Worm (Caenorhabditis elegans): ENCODE data around the gene C07B5.8.
A peak's percentile ranks its signal among the peaks of the same experiment; 100 is the strongest.

C07B5.8 gene

DNA sequence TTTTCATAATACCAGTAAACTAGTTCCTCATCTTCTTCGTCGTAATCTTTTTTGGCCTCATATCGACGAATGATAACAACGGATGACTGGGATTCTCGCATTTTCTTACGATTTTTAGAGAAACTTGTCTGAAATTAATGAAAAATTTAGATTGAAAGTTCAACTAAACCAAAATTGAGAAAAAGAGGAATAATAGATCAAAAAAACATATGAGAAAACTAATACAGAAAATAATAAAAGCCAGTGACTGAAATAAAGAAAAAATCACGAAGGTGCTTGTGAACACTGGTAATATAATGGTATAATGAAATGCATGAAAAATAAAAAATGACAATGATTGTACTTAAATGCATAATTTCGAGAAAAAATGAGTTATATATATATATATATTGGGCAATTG is at the start of gene C07B5.8:
C07B5.8 (minus strand) TSS at position 101 of the 400 bp plus-strand sequence.
- TF ChIP-seq lin-39 (tag; optimal IDR thresholded peaks at IDR 0.05) (no peak), unc-62 (GFP tag; optimal IDR thresholded peaks at IDR 0.05) (no peak), nhr-129 (tag; optimal IDR thresholded peaks at IDR 0.05) (no peak), elt-1 (tag; optimal IDR thresholded peaks at IDR 0.05) (no peak), mdl-1 (tag; optimal IDR thresholded peaks at IDR 0.05) (no peak), crh-2 (tag; optimal IDR thresholded peaks at IDR 0.05) (no peak), F13H6.1 (tag; optimal IDR thresholded peaks at IDR 0.05) (no peak), nhr-11 (tag; optimal IDR thresholded peaks at IDR 0.05) (no peak), gmeb-1 (tag; optimal IDR thresholded peaks at IDR 0.05) (no peak), lin-13 (GFP tag; optimal IDR thresholded peaks at IDR 0.05) (no peak), lsy-2 (tag; optimal IDR thresholded peaks at IDR 0.05) (no peak), blmp-1 (tag; optimal IDR thresholded peaks at IDR 0.05; ENCODE audit: insufficient read depth) (no peak), nhr-12 (tag; optimal IDR thresholded peaks at IDR 0.05) (no peak), egl-27 (tag; optimal IDR thresholded peaks at IDR 0.05) (no peak), nhr-10 (tag; optimal IDR thresholded peaks at IDR 0.05) (no peak)

DNA sequence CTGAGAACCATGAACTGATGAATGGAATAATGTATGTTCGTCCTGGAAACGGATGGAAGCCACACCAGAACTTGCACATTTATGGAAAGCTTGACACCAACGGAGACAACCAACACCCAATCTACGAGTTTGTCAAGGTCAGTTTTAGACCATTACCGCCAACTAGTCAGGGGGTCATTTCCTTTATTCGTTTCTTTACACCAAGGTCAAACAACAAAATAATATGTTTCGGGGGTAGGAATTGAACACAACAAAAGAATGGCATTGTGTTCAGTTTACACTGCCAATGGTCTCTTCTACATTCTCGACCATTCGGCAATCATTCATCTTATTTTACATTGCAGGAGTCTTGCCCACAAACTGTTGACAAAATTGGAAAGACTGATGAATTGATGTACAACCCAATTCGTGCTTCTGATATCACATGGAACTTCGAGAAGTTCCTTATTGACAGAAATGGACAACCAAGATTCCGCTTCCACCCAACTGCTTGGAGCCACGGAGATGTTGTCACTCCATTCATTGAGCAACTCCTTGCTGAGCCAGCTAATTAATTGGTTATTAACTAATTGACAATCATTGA is 49.1 kb upstream of the C07B5.8 start:
- TF ChIP-seq nhr-21 (tag; optimal IDR thresholded peaks at IDR 0.05) (no peak), crh-2 (tag; optimal IDR thresholded peaks at IDR 0.05) (no peak), skn-1 (tag; optimal IDR thresholded peaks at IDR 0.05) (no peak), sem-4 (tag; optimal IDR thresholded peaks at IDR 0.05) (no peak), unc-39 (tag; optimal IDR thresholded peaks at IDR 0.05) (no peak), nhr-25 (tag; optimal IDR thresholded peaks at IDR 0.05) (peak; percentile 53), aly-2 (tag; optimal IDR thresholded peaks at IDR 0.05) (no peak), nhr-11 (tag; optimal IDR thresholded peaks at IDR 0.05) (no peak)

DNA sequence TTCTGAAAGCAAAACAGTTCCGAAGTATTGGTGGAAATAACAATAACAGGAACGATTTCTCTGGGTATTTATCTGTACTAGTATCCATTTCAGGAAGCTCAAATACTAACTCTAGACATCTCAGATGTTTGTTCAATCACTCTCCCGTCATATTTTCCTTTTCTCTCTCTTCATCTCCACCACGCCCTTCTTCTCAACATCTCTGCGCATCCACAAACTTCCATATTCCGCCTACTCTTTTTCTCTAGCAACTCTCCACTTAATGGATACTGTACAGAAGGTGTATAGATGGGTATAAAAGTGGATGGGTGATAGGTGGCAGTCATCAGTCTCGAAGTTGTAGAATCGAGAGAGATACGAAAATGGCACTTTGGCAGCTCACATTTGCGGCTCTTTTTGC is 47.8 kb upstream of the C07B5.8 start, which contains the start of gene gpx-5:
gpx-5 (plus strand) TSS at position 336 of the 400 bp plus-strand sequence.
- no peak for TF ChIP-seq dmd-4 (tag; optimal IDR thresholded peaks at IDR 0.05)
- TF ChIP-seq sma-9 (GFP tag; optimal IDR thresholded peaks at IDR 0.05): peak; percentile 31
- TF ChIP-seq sma-9 (tag; optimal IDR thresholded peaks at IDR 0.05): no peak
- no peak for TF ChIP-seq ztf-1 (GFP tag; conservative IDR thresholded peaks at IDR 0.05)
- TF ChIP-seq mdl-1 (tag; optimal IDR thresholded peaks at IDR 0.05): no peak
- TF ChIP-seq nhr-11 (tag; optimal IDR thresholded peaks at IDR 0.05): no peak
- TF ChIP-seq sma-3 (GFP tag; optimal IDR thresholded peaks at IDR 0.05): peak; percentile 47
- no peak for TF ChIP-seq C34F6.9 (tag; optimal IDR thresholded peaks at IDR 0.05)
- TF ChIP-seq blmp-1 (tag; optimal IDR thresholded peaks at IDR 0.05; ENCODE audit: insufficient read depth): peak; percentile 7
- TF ChIP-seq R02D3.7 (tag; optimal IDR thresholded peaks at IDR 0.05): no peak
- TF ChIP-seq egl-27 (tag; optimal IDR thresholded peaks at IDR 0.05): peak; percentile 10
- TF ChIP-seq nhr-23 (tag; optimal IDR thresholded peaks at IDR 0.05): no peak
- no peak for TF ChIP-seq zag-1 (tag; optimal IDR thresholded peaks at IDR 0.05)
- TF ChIP-seq unc-62 (GFP tag; optimal IDR thresholded peaks at IDR 0.05): no peak
- no peak for TF ChIP-seq ceh-82 (tag; optimal IDR thresholded peaks at IDR 0.05)
- no peak for TF ChIP-seq peb-1 (tag; optimal IDR thresholded peaks at IDR 0.05)
- peak; percentile 47 for TF ChIP-seq nhr-129 (tag; optimal IDR thresholded peaks at IDR 0.05)
- peak; percentile 17 for TF ChIP-seq nhr-21 (tag; optimal IDR thresholded peaks at IDR 0.05)
- peak; percentile 67 for TF ChIP-seq nhr-25 (tag; optimal IDR thresholded peaks at IDR 0.05)
- no peak for TF ChIP-seq lin-13 (GFP tag; optimal IDR thresholded peaks at IDR 0.05)
- TF ChIP-seq elt-3 (tag; optimal IDR thresholded peaks at IDR 0.05): no peak
- peak; percentile 50 for TF ChIP-seq F13H6.1 (tag; optimal IDR thresholded peaks at IDR 0.05)
- TF ChIP-seq mab-5 (tag; optimal IDR thresholded peaks at IDR 0.05): no peak
- TF ChIP-seq nhr-12 (tag; optimal IDR thresholded peaks at IDR 0.05): no peak
- no peak for TF ChIP-seq aly-2 (tag; optimal IDR thresholded peaks at IDR 0.05)

DNA sequence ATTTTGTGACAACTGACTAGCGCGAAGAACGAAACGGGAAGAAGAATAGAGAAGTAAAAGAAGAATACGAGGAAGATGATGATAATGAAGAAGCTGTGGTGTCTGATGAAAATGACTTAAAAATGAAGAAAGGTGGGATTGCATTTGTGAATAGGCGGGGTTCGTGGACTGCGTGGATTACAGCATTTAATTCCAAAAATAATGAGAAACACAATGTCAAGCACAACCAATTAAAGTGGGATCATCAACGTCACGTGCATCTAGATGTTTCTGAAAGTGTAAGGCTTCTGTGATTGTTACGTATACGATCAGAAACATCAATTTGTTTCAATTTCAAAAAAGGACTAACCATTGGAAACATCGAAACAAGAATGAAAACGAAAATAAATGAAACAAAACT is 40.4 kb upstream of the C07B5.8 start, which contains the start of gene glb-17:
glb-17 (minus strand) TSS at position 101 of the 400 bp plus-strand sequence.
- TF ChIP-seq sem-4 (tag; optimal IDR thresholded peaks at IDR 0.05): no peak
- TF ChIP-seq mab-5 (tag; optimal IDR thresholded peaks at IDR 0.05): no peak
- no peak for TF ChIP-seq ztf-4 (tag; optimal IDR thresholded peaks at IDR 0.05)
- TF ChIP-seq lsy-2 (tag; optimal IDR thresholded peaks at IDR 0.05): no peak
- TF ChIP-seq unc-39 (tag; optimal IDR thresholded peaks at IDR 0.05): no peak
- TF ChIP-seq unc-62 (GFP tag; optimal IDR thresholded peaks at IDR 0.05): no peak
- TF ChIP-seq crh-2 (tag; optimal IDR thresholded peaks at IDR 0.05): no peak
- no peak for TF ChIP-seq blmp-1 (tag; optimal IDR thresholded peaks at IDR 0.05; ENCODE audit: insufficient read depth)
- TF ChIP-seq unc-55 (GFP tag; optimal IDR thresholded peaks at IDR 0.05): no peak
- no peak for TF ChIP-seq skn-1 (tag; optimal IDR thresholded peaks at IDR 0.05)
- TF ChIP-seq elt-1 (tag; optimal IDR thresholded peaks at IDR 0.05): no peak
- no peak for TF ChIP-seq ztf-11 (tag; optimal IDR thresholded peaks at IDR 0.05)
- no peak for TF ChIP-seq mdl-1 (tag; optimal IDR thresholded peaks at IDR 0.05)
- no peak for TF ChIP-seq R02D3.7 (tag; optimal IDR thresholded peaks at IDR 0.05)
- TF ChIP-seq fos-1 (tag; optimal IDR thresholded peaks at IDR 0.05): no peak
- no peak for TF ChIP-seq nhr-10 (tag; optimal IDR thresholded peaks at IDR 0.05)
- TF ChIP-seq aly-2 (tag; optimal IDR thresholded peaks at IDR 0.05): no peak
- TF ChIP-seq sma-3 (GFP tag; optimal IDR thresholded peaks at IDR 0.05): no peak
- no peak for TF ChIP-seq elt-3 (tag; optimal IDR thresholded peaks at IDR 0.05)

Measured in whole organism, L2 larva.